Worm (Caenorhabditis elegans) whole organism, L4 larva: Measurements from ENCODE around the gene sre-56.
A peak's percentile ranks its signal among the peaks of the same experiment; 100 is the strongest.

Experiments
- D1046.2 ChIP-seq: fragments of 200-800 bp; sonication (Bioruptor generic); IDR thresholded peaks from 2 replicates; pipeline ENCODE4 v1.3.6; 2022; ENCODE audit warnings: missing genetic modification characterization, missing compliant biosample characterization
- F44E2.7 ChIP-seq: fragments of 200-800 bp; sonication (Bioruptor generic); IDR thresholded peaks from 2 replicates; pipeline ENCODE4 v2.1.2; 2022; ENCODE audit warnings: missing genetic modification characterization, missing compliant biosample characterization
- F49E8.2 ChIP-seq: sonication (generic microtip); optimal IDR thresholded peaks from 2 replicates; lab custom pipeline; 2016; ENCODE audit warnings: missing compliant biosample characterization, mild to moderate bottlenecking, missing genetic modification characterization, borderline replicate concordance
- T26A8.4 ChIP-seq: fragments of 200-800 bp; sonication (Bioruptor generic); IDR thresholded peaks from 2 replicates; pipeline ENCODE4 v1.3.6; 2022; ENCODE audit warnings: missing genetic modification characterization, missing compliant biosample characterization
- Y105C5A.15 ChIP-seq: fragments of 200-800 bp; sonication (Bioruptor generic); IDR thresholded peaks from 2 replicates; pipeline ENCODE4 v1.3.6; 2022; ENCODE audit warnings: missing genetic modification characterization, missing compliant biosample characterization
- Y48G9A.11 ChIP-seq: fragments of 200-800 bp; sonication (Bioruptor generic); IDR thresholded peaks from 2 replicates; pipeline ENCODE4 v1.3.6; 2022; ENCODE audit warnings: missing genetic modification reagents, missing genetic modification characterization, missing compliant biosample characterization
- Y75B8A.6 ChIP-seq: fragments of 200-800 bp; sonication (Bioruptor generic); IDR thresholded peaks from 2 replicates; pipeline ENCODE4 v1.3.6; 2022; ENCODE audit warnings: missing genetic modification reagents, missing genetic modification characterization, missing compliant biosample characterization
- ZK546.5 ChIP-seq, 2 experiments: sonication (generic microtip); optimal IDR thresholded peaks; 2 replicates each; lab custom pipeline; 2017; ENCODE audit warnings: missing biosample characterization in 2 of 2, missing genetic modification characterization in 2 of 2
- aha-1 ChIP-seq: fragments of 150-350 bp; peaks from one replicate; lab custom pipeline; 2014; ENCODE audit warnings: missing biosample characterization, missing genetic modification characterization
- arid-1 ChIP-seq: fragments of 200-800 bp; sonication (Bioruptor generic); conservative IDR thresholded peaks from 2 replicates; pipeline ENCODE4 v1.3.6; 2022; ENCODE audit warnings: missing genetic modification reagents, missing genetic modification characterization, missing compliant biosample characterization
- attf-4 ChIP-seq: sonication (generic microtip); optimal IDR thresholded peaks from 3 replicates; lab custom pipeline; 2017; ENCODE audit warnings: missing biosample characterization, missing genetic modification characterization
- ceh-28 ChIP-seq: fragments of 150-350 bp; optimal IDR thresholded peaks from 2 replicates; lab custom pipeline; 2014; ENCODE audit warnings: missing biosample characterization, missing genetic modification reagents, missing genetic modification characterization
- ceh-62 ChIP-seq: sonication (generic microtip); optimal IDR thresholded peaks from 2 replicates; lab custom pipeline; 2017; ENCODE audit warnings: missing biosample characterization, missing genetic modification characterization
- ces-1 ChIP-seq: fragments of 150-350 bp; sonication (generic microtip); optimal IDR thresholded peaks from 4 replicates; lab custom pipeline; 2014; ENCODE audit warnings: missing biosample characterization, missing genetic modification reagents, missing genetic modification characterization
- daf-12 ChIP-seq: fragments of 150-350 bp; optimal IDR thresholded peaks from 2 replicates; lab custom pipeline; 2014; ENCODE audit warnings: missing biosample characterization, missing genetic modification reagents, missing genetic modification characterization
- daf-16 ChIP-seq, 3 experiments: sonication (generic microtip); optimal IDR thresholded peaks; 2 replicates each; lab custom pipeline; 2016 to 2017; ENCODE audit warnings: missing genetic modification characterization in 3 of 3, missing genetic modification reagents in 3 of 3, mild to moderate bottlenecking in 2 of 3, missing compliant biosample characterization in 2 of 3, missing biosample characterization in 1 of 3, moderate library complexity in 1 of 3
- dmd-6 ChIP-seq: fragments of 200-800 bp; sonication (Bioruptor generic); IDR thresholded peaks from 2 replicates; pipeline ENCODE4 v1.3.6; 2022; ENCODE audit warnings: missing genetic modification reagents, missing genetic modification characterization, missing compliant biosample characterization
- dmd-8 ChIP-seq: fragments of 200-800 bp; sonication (Bioruptor generic); IDR thresholded peaks from 2 replicates; pipeline ENCODE4 v1.3.6; 2022; ENCODE audit warnings: missing genetic modification characterization, missing compliant biosample characterization
- dmd-9 ChIP-seq: fragments of 200-800 bp; sonication (Bioruptor generic); IDR thresholded peaks from 2 replicates; pipeline ENCODE4 v1.3.6; 2022; ENCODE audit warnings: missing genetic modification reagents, missing genetic modification characterization, missing compliant biosample characterization
- dpl-1 ChIP-seq: fragments of 150-350 bp; optimal IDR thresholded peaks from 2 replicates; lab custom pipeline; 2014; ENCODE audit warnings: missing biosample characterization, missing genetic modification reagents, missing genetic modification characterization
- dve-1 ChIP-seq: sonication (generic microtip); optimal IDR thresholded peaks from 2 replicates; lab custom pipeline; 2017; ENCODE audit warnings: antibody characterized with exemption, mild to moderate bottlenecking, missing genetic modification characterization, missing compliant biosample characterization; ENCODE audit not compliant: insufficient read depth
- fos-1 ChIP-seq: fragments of 150-350 bp; optimal IDR thresholded peaks from 2 replicates; lab custom pipeline; 2014; ENCODE audit warnings: missing biosample characterization, missing genetic modification characterization
- hif-1 ChIP-seq, 2 experiments: sonication (generic microtip); optimal IDR thresholded peaks; 2 replicates each; lab custom pipeline; 2016 to 2017; ENCODE audit warnings: missing compliant biosample characterization in 2 of 2, missing genetic modification characterization in 2 of 2, missing genetic modification reagents in 2 of 2, missing genotype in 2 of 2, mild to moderate bottlenecking in 1 of 2
- hlh-11 ChIP-seq: fragments of 200-800 bp; sonication (Bioruptor generic); optimal IDR thresholded peaks from 2 replicates; lab custom pipeline; 2018; ENCODE audit warnings: mild to moderate bottlenecking, missing genetic modification characterization, missing compliant biosample characterization
- hlh-30 ChIP-seq: sonication (generic microtip); optimal IDR thresholded peaks from 2 replicates; lab custom pipeline; 2017; ENCODE audit warnings: antibody characterized with exemption, mild to moderate bottlenecking, missing genetic modification characterization, missing compliant biosample characterization; ENCODE audit not compliant: insufficient read depth
- lin-1 ChIP-seq: fragments of 200-800 bp; sonication (Bioruptor generic); IDR thresholded peaks from 2 replicates; pipeline ENCODE4 v1.3.6; 2022; ENCODE audit warnings: missing genetic modification reagents, missing genetic modification characterization, missing compliant biosample characterization
- lin-13 ChIP-seq: fragments of 150-350 bp; optimal IDR thresholded peaks from 2 replicates; lab custom pipeline; 2014; ENCODE audit warnings: missing biosample characterization, missing genetic modification reagents, missing genetic modification characterization
- lin-29 ChIP-seq: fragments of 200-800 bp; sonication (Bioruptor generic); IDR thresholded peaks from 2 replicates; pipeline ENCODE4 v1.3.6; 2022; ENCODE audit warnings: missing genetic modification reagents, missing genetic modification characterization, missing compliant biosample characterization
- lsy-2 ChIP-seq, 2 experiments: fragments of 150-350 bp in 1 of 2; sonication (generic microtip) in 1 of 2; optimal IDR thresholded peaks; 2 replicates each; lab custom pipeline; 2014 to 2017; ENCODE audit warnings: missing biosample characterization in 2 of 2, missing genetic modification characterization in 2 of 2
- madf-5 ChIP-seq, 2 experiments: fragments of 200-800 bp; sonication (Bioruptor generic); IDR thresholded peaks; 2 replicates each; pipeline ENCODE4 v1.3.6; 2022; ENCODE audit warnings: missing compliant biosample characterization in 2 of 2, missing genetic modification characterization in 2 of 2
- mdl-1 ChIP-seq, 2 experiments: fragments of 150-350 bp in 1 of 2; sonication (generic microtip) in 1 of 2; optimal IDR thresholded peaks; 2 replicates each; lab custom pipeline; 2014 to 2017; ENCODE audit warnings: missing biosample characterization in 2 of 2, missing genetic modification characterization in 2 of 2
- nhr-10 ChIP-seq: fragments of 150-350 bp; optimal IDR thresholded peaks from 2 replicates; lab custom pipeline; 2014; ENCODE audit warnings: missing biosample characterization, missing genetic modification characterization
- nhr-111 ChIP-seq: fragments of 200-800 bp; sonication (Bioruptor generic); optimal IDR thresholded peaks from 2 replicates; lab custom pipeline; 2018; ENCODE audit warnings: mild to moderate bottlenecking, missing genetic modification characterization, missing compliant biosample characterization
- nhr-28 ChIP-seq: fragments of 150-350 bp; optimal IDR thresholded peaks from 2 replicates; lab custom pipeline; 2014; ENCODE audit warnings: missing biosample characterization, missing genetic modification characterization
- nhr-41 ChIP-seq: fragments of 200-800 bp; sonication (Bioruptor generic); IDR thresholded peaks from 2 replicates; pipeline ENCODE4 v1.3.6; 2022; ENCODE audit warnings: missing genetic modification reagents, missing genetic modification characterization, missing compliant biosample characterization
- nhr-6 ChIP-seq: fragments of 150-350 bp; optimal IDR thresholded peaks from 2 replicates; lab custom pipeline; 2014; ENCODE audit warnings: missing biosample characterization, missing genetic modification characterization
- nhr-76 ChIP-seq: fragments of 150-350 bp; optimal IDR thresholded peaks from 2 replicates; lab custom pipeline; 2014; ENCODE audit warnings: missing biosample characterization, missing genetic modification characterization
- pha-4 ChIP-seq, 2 experiments: fragments of 150-350 bp in 1 of 2; fragments of 200-800 bp in 1 of 2; sonication (Bioruptor generic) in 1 of 2; IDR thresholded peaks in 1 of 2; optimal IDR thresholded peaks in 1 of 2; 2 replicates each; pipeline versions ENCODE4 v1.3.6 to Lab custom; 2014 to 2022; ENCODE audit warnings: missing genetic modification characterization in 2 of 2, missing genetic modification reagents in 2 of 2, missing biosample characterization in 1 of 2, missing compliant biosample characterization in 1 of 2
- php-3 ChIP-seq: fragments of 200-800 bp; sonication (Bioruptor generic); IDR thresholded peaks from 2 replicates; pipeline ENCODE4 v1.3.6; 2022; ENCODE audit warnings: missing genetic modification reagents, missing genetic modification characterization, missing compliant biosample characterization
- spr-1 ChIP-seq: sonication (generic microtip); optimal IDR thresholded peaks from 2 replicates; lab custom pipeline; 2016; ENCODE audit warnings: mild to moderate bottlenecking, missing genetic modification characterization, missing compliant biosample characterization
- tag-97 ChIP-seq: fragments of 200-800 bp; sonication (Bioruptor generic); IDR thresholded peaks from 2 replicates; pipeline ENCODE4 v1.3.6; 2022; ENCODE audit warnings: missing genetic modification characterization, missing compliant biosample characterization
- unc-39 ChIP-seq: sonication (generic microtip); optimal IDR thresholded peaks from 2 replicates; lab custom pipeline; 2017; ENCODE audit warnings: missing biosample characterization, missing genetic modification characterization
- unc-62 ChIP-seq, 3 experiments: fragments of 150-350 bp in 1 of 3; sonication (generic microtip); optimal IDR thresholded peaks in 2 of 3; peaks in 1 of 3; 1 replicate in 1 of 3; 2 replicates in 2 of 3; lab custom pipeline; 2014 to 2017; ENCODE audit warnings: missing biosample characterization in 3 of 3, missing genetic modification characterization in 3 of 3, missing genetic modification reagents in 3 of 3, missing genotype in 1 of 3
- vab-7 ChIP-seq: fragments of 200-800 bp; sonication (Bioruptor generic); IDR thresholded peaks from 2 replicates; pipeline ENCODE4 v1.3.6; 2022; ENCODE audit warnings: missing genetic modification reagents, missing genetic modification characterization, missing compliant biosample characterization
- zag-1 ChIP-seq: fragments of 150-350 bp; optimal IDR thresholded peaks from 2 replicates; lab custom pipeline; 2014; ENCODE audit warnings: missing biosample characterization, missing genetic modification characterization
- zip-11 ChIP-seq: fragments of 200-800 bp; sonication (Bioruptor generic); IDR thresholded peaks from 2 replicates; pipeline ENCODE4 v1.3.6; 2022; ENCODE audit warnings: missing genetic modification characterization, missing compliant biosample characterization

sre-56 gene

DNA sequence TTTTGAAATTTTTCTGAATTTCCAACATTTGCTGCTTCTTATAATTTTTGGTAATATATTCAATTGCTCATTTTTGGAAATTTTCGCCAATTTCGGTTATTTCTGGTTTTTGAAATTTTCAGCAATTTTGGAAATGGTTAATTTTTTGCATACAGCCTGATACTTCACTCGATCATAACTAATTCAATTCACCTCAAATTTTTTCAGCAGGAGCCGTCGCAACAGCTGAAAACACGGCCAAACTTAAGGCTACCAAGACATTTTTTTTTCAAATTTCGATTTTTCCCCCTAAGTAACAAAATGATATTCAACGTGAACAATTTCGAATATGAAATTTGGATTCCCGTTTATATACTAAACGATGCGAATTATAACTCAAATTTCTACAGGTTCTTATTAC, 11.2 kb downstream of the sre-56 start, which contains the start of gene sre-52:
Gene sre-52 (plus strand): TSS at position 301 of the 400 bp plus-strand sequence.
- TF ChIP-seq attf-4 (tag; lab: Kevin White, UChicago) (no peak), hif-1 (tag; optimal IDR thresholded peaks at IDR 0.05; lab: Kevin White, UChicago) (no peak), lin-29 (GFP tag; lab: Robert Waterston, UW) (no peak), fos-1 (tag; lab: Kevin White, UChicago) (no peak), tag-97 (GFP tag; lab: Robert Waterston, UW) (no peak), spr-1 (tag; lab: Kevin White, UChicago) (no peak), mdl-1 (tag; optimal IDR thresholded peaks at IDR 0.05; lab: Kevin White, UChicago) (no peak), daf-16 (GFP tag; optimal IDR thresholded peaks at IDR 0.05; lab: Kevin White, UChicago) (no peak), daf-16 (tag; optimal IDR thresholded peaks at IDR 0.05; lab: Kevin White, UChicago) (no peak), dmd-9 (GFP tag; lab: Robert Waterston, UW) (no peak)
- TF ChIP-seq, all 104 proteins: peak for 0

DNA sequence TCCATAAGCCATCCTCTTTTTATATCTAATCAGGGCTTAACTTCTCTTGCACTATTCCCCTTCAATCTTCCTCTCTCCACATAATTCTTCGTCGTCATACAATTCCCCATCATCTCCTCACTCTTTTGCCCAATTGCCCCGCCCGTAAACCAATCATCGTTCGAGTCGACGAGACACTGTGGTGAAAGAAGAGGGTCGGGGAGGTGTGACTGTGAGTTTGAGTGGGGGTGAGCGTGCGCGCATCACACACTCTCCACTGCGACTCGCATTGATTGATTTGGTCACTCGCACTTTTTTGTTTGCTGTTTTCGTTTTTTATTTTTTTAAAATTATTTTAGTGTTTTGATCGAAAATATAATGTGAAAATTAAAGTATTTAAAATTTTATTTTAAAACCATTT, 14.9 kb downstream of the sre-56 start:
- TF ChIP-seq nhr-76 (tag; lab: Kevin White, UChicago) = no peak
- peak; percentile 98 for TF ChIP-seq aha-1 (tag; lab: Kevin White, UChicago)
- no peak for TF ChIP-seq ZK546.5 (tag; optimal IDR thresholded peaks at IDR 0.05; lab: Kevin White, UChicago)
- peak; percentile 43 for TF ChIP-seq dpl-1 (GFP tag; lab: Kevin White, UChicago)
- peak in 1 of 2 experiments; percentile 57 for TF ChIP-seq mdl-1 (tag; optimal IDR thresholded peaks at IDR 0.05; lab: Kevin White, UChicago)
- TF ChIP-seq ces-1 (GFP tag; lab: Kevin White, UChicago) = no peak
- no peak for TF ChIP-seq vab-7
- TF ChIP-seq hlh-11 (tag; lab: Kevin White, UChicago) = no peak
- no peak for TF ChIP-seq Y75B8A.6 (GFP tag; lab: Robert Waterston, UW)
- TF ChIP-seq lin-1 (GFP tag; lab: Robert Waterston, UW) = no peak
- peak; percentile 43 for TF ChIP-seq nhr-6 (tag; lab: Kevin White, UChicago)
- TF ChIP-seq dve-1 (tag; lab: Kevin White, UChicago) = peak; percentile 71
- TF ChIP-seq fos-1 (tag; lab: Kevin White, UChicago) = no peak
- no peak for TF ChIP-seq pha-4 (GFP tag; IDR thresholded peaks at IDR 0.05; lab: Robert Waterston, UW)
- no peak for TF ChIP-seq pha-4 (tag; optimal IDR thresholded peaks at IDR 0.05; lab: Kevin White, UChicago)
- TF ChIP-seq zag-1 = no peak
- no peak for TF ChIP-seq F44E2.7 (GFP tag; lab: Robert Waterston, UW)
- no peak for TF ChIP-seq F49E8.2 (tag; lab: Kevin White, UChicago)
- no peak for TF ChIP-seq T26A8.4 (GFP tag; lab: Robert Waterston, UW)
- peak; percentile 28 for TF ChIP-seq lin-13 (GFP tag; lab: Kevin White, UChicago)
- TF ChIP-seq daf-12 (tag; lab: Kevin White, UChicago) = no peak
- no peak for TF ChIP-seq Y48G9A.11 (GFP tag; lab: Robert Waterston, UW)
- TF ChIP-seq tag-97 (GFP tag; lab: Robert Waterston, UW) = no peak
- TF ChIP-seq dmd-9 (GFP tag; lab: Robert Waterston, UW) = no peak
- peak; percentile 46 for TF ChIP-seq ceh-28 (tag; lab: Kevin White, UChicago)
- TF ChIP-seq D1046.2 = no peak
- no peak for TF ChIP-seq unc-39
- peak; percentile 95 for TF ChIP-seq hlh-30 (tag; lab: Kevin White, UChicago)
- TF ChIP-seq nhr-111 (GFP tag; lab: Kevin White, UChicago) = no peak
- TF ChIP-seq php-3 = no peak
- TF ChIP-seq lsy-2 (tag; optimal IDR thresholded peaks at IDR 0.05; lab: Kevin White, UChicago) = peak; percentile 65 to 94
- no peak for TF ChIP-seq zip-11 (GFP tag; lab: Robert Waterston, UW)
- TF ChIP-seq madf-5 (GFP tag; IDR thresholded peaks at IDR 0.05; lab: Robert Waterston, UW) = 0 out of 4 replicates have a peak, but pooled peaks of 1 of the 2 experiments have one; percentile 17
- no peak for TF ChIP-seq daf-16 (GFP tag; optimal IDR thresholded peaks at IDR 0.05; lab: Kevin White, UChicago)
- peak; percentile 53 for TF ChIP-seq daf-16 (tag; optimal IDR thresholded peaks at IDR 0.05; lab: Kevin White, UChicago)
- TF ChIP-seq Y105C5A.15 (GFP tag; lab: Robert Waterston, UW) = no peak
- no peak for TF ChIP-seq unc-62 (GFP tag; optimal IDR thresholded peaks at IDR 0.05 in 1 of 2; lab: Kevin White, UChicago)
- no peak for TF ChIP-seq unc-62 (tag; optimal IDR thresholded peaks at IDR 0.05; lab: Kevin White, UChicago)
- TF ChIP-seq arid-1 (GFP tag; lab: Robert Waterston, UW) = no peak
- TF ChIP-seq dmd-6 (GFP tag; lab: Robert Waterston, UW) = no peak
- TF ChIP-seq spr-1 (tag; lab: Kevin White, UChicago) = no peak
- TF ChIP-seq nhr-28 (tag; lab: Kevin White, UChicago) = peak; percentile 66
- TF ChIP-seq dmd-8 = no peak
- TF ChIP-seq nhr-41 = no peak
- TF ChIP-seq ceh-62 (tag; lab: Kevin White, UChicago) = no peak
- no peak for TF ChIP-seq nhr-10 (tag; lab: Kevin White, UChicago)
